Fruit fly (Drosophila melanogaster) whole organism, embryonic: ENCODE data around the gene BckdhA.
A peak's percentile ranks its signal among the peaks of the same experiment; 100 is the strongest.

Source experiments
- Adf1 ChIP-seq: fragments of 200-800 bp; sonication (Bioruptor generic); IDR thresholded peaks from 2 replicates; pipeline ENCODE4 v1.3.6; 2022; ENCODE audit warnings: missing biosample characterization, missing genetic modification characterization
- BtbVII ChIP-seq: fragments of 200-800 bp; sonication (Bioruptor generic); optimal IDR thresholded peaks from 3 replicates; lab custom pipeline; 2017; ENCODE audit warnings: missing biosample characterization, mild to moderate bottlenecking, missing genetic modification characterization
- CG10147 ChIP-seq: fragments of 200-800 bp; sonication (Bioruptor generic); optimal IDR thresholded peaks from 2 replicates; lab custom pipeline; 2019; ENCODE audit warnings: missing biosample characterization, mild to moderate bottlenecking, missing genetic modification characterization, moderate library complexity
- CG10267 ChIP-seq: fragments of 200-800 bp; sonication (Bioruptor generic); optimal IDR thresholded peaks from 2 replicates; lab custom pipeline; 2018; ENCODE audit warnings: missing biosample characterization, mild to moderate bottlenecking, missing genetic modification characterization, moderate library complexity
- CG10274 ChIP-seq: fragments of 200-800 bp; sonication (Bioruptor generic); optimal IDR thresholded peaks from 3 replicates; lab custom pipeline; 2017; ENCODE audit warnings: missing biosample characterization, mild to moderate bottlenecking, missing genetic modification characterization
- CG10543 ChIP-seq: fragments of 200-800 bp; sonication (Bioruptor generic); optimal IDR thresholded peaks from 3 replicates; lab custom pipeline; 2017; ENCODE audit warnings: missing biosample characterization, mild to moderate bottlenecking, missing genetic modification characterization, moderate library complexity
- CG11456 ChIP-seq: fragments of 200-800 bp; sonication (Bioruptor generic); IDR thresholded peaks from 3 replicates; pipeline ENCODE4 v1.3.6; 2022; ENCODE audit warnings: missing biosample characterization, missing genetic modification characterization
- CG12104 ChIP-seq: fragments of 200-800 bp; sonication (Bioruptor generic); optimal IDR thresholded peaks from 3 replicates; lab custom pipeline; 2016; ENCODE audit warnings: missing biosample characterization, missing genetic modification characterization
- CG12659 ChIP-seq: fragments of 200-800 bp; sonication (Bioruptor generic); optimal IDR thresholded peaks from 3 replicates; lab custom pipeline; 2017; ENCODE audit warnings: mild to moderate bottlenecking, missing biosample characterization, missing genetic modification reagents, missing genetic modification characterization
- CG15696 ChIP-seq: fragments of 200-800 bp; sonication (Bioruptor generic); optimal IDR thresholded peaks from 2 replicates; lab custom pipeline; 2019; ENCODE audit warnings: missing biosample characterization, mild to moderate bottlenecking, missing genetic modification characterization, moderate library complexity
- CG17328 ChIP-seq: fragments of 200-800 bp; sonication (Bioruptor generic); IDR thresholded peaks from 2 replicates; pipeline ENCODE4 v1.3.6; 2022; ENCODE audit warnings: missing biosample characterization, missing genetic modification characterization
- CG17612 ChIP-seq: fragments of 200-800 bp; sonication (Bioruptor generic); IDR thresholded peaks from 2 replicates; pipeline ENCODE4 v1.3.6; 2022; ENCODE audit warnings: missing biosample characterization, missing genetic modification characterization
- CG17829 ChIP-seq: fragments of 200-800 bp; optimal IDR thresholded peaks from 2 replicates; lab custom pipeline; 2019; ENCODE audit warnings: missing biosample characterization, mild to moderate bottlenecking, missing genetic modification characterization, moderate library complexity
- CG2712 ChIP-seq: fragments of 200-800 bp; optimal IDR thresholded peaks from 3 replicates; lab custom pipeline; 2019; ENCODE audit warnings: missing biosample characterization, mild to moderate bottlenecking, missing genetic modification characterization, moderate library complexity
- CG42726 ChIP-seq: fragments of 200-800 bp; sonication (Bioruptor generic); IDR thresholded peaks from 2 replicates; pipeline ENCODE4 v1.3.6; 2022; ENCODE audit warnings: missing biosample characterization, missing genetic modification characterization; ENCODE audit not compliant: partially characterized antibody
- CG4854 ChIP-seq: fragments of 200-800 bp; sonication (Bioruptor generic); optimal IDR thresholded peaks from 2 replicates; lab custom pipeline; 2016; ENCODE audit warnings: missing biosample characterization, missing genetic modification characterization, inconsistent platforms
- CG5180 ChIP-seq: fragments of 200-800 bp; sonication (Bioruptor generic); optimal IDR thresholded peaks from 3 replicates; lab custom pipeline; 2017; ENCODE audit warnings: missing biosample characterization, missing genetic modification characterization, mild to moderate bottlenecking, moderate library complexity, missing genetic modification reagents
- CG6175 ChIP-seq: fragments of 200-800 bp; sonication (Bioruptor generic); IDR thresholded peaks from 3 replicates; pipeline ENCODE4 v1.3.6; 2022; ENCODE audit warnings: missing biosample characterization, missing genetic modification characterization
- CG7372 ChIP-seq: fragments of 200-800 bp; sonication (Bioruptor generic); IDR thresholded peaks from 2 replicates; pipeline ENCODE4 v1.3.6; 2022; ENCODE audit warnings: missing biosample characterization, missing genetic modification characterization
- CG7786 ChIP-seq: fragments of 200-800 bp; sonication (Bioruptor generic); optimal IDR thresholded peaks from 2 replicates; lab custom pipeline; 2016; ENCODE audit warnings: missing biosample characterization, missing genetic modification characterization
- CHES-1-like ChIP-seq: fragments of 200-800 bp; sonication (Bioruptor generic); optimal IDR thresholded peaks from 2 replicates; lab custom pipeline; 2016; ENCODE audit warnings: missing biosample characterization, missing genetic modification characterization
- Dek ChIP-seq: fragments of 200-800 bp; sonication (Bioruptor generic); optimal IDR thresholded peaks from 3 replicates; lab custom pipeline; 2019; ENCODE audit warnings: missing biosample characterization, mild to moderate bottlenecking, missing genetic modification characterization, moderate library complexity
- Dip3 ChIP-seq: fragments of 200-800 bp; sonication (Bioruptor generic); optimal IDR thresholded peaks from 3 replicates; lab custom pipeline; 2016; ENCODE audit warnings: missing biosample characterization, missing genetic modification characterization
- ERR ChIP-seq: fragments of 200-800 bp; sonication (Bioruptor generic); optimal IDR thresholded peaks from 2 replicates; lab custom pipeline; 2016; ENCODE audit warnings: missing biosample characterization, missing genetic modification characterization
- Eip74EF ChIP-seq, 2 experiments: fragments of 200-800 bp in 1 of 2; fragments of >200 bp in 1 of 2; sonication (Bioruptor generic) in 1 of 2; optimal IDR thresholded peaks; 2 replicates each; lab custom pipeline; 2017 to 2019; ENCODE audit warnings: missing biosample characterization in 2 of 2, missing genetic modification characterization in 2 of 2, mild to moderate bottlenecking in 1 of 2, moderate library complexity in 1 of 2
- Hand ChIP-seq: fragments of 200-800 bp; sonication (Bioruptor generic); optimal IDR thresholded peaks from 2 replicates; lab custom pipeline; 2017; ENCODE audit warnings: mild to moderate bottlenecking, missing biosample characterization, missing genetic modification reagents, missing genetic modification characterization
- Hr3 ChIP-seq: fragments of 200-800 bp; sonication (Bioruptor generic); optimal IDR thresholded peaks from 3 replicates; lab custom pipeline; 2016; ENCODE audit warnings: missing biosample characterization, missing genetic modification characterization
- Hr78 ChIP-seq, 2 experiments: fragments of 200-800 bp in 1 of 2; fragments of >200 bp in 1 of 2; sonication (Bioruptor generic) in 1 of 2; optimal IDR thresholded peaks; 2 replicates each; lab custom pipeline; 2017 to 2019; ENCODE audit warnings: missing biosample characterization in 2 of 2, missing genetic modification characterization in 2 of 2, mild to moderate bottlenecking in 1 of 2, moderate library complexity in 1 of 2
- Med ChIP-seq: fragments of 200-800 bp; sonication (Bioruptor generic); peaks from one replicate; lab custom pipeline; 2016; ENCODE audit warnings: missing biosample characterization, missing genetic modification characterization, mild to moderate bottlenecking, inconsistent platforms, moderate library complexity
- Poxn ChIP-seq: fragments of 200-800 bp; sonication (Bioruptor generic); IDR thresholded peaks from 2 replicates; pipeline ENCODE4 v1.3.6; 2022; ENCODE audit warnings: missing biosample characterization, missing genetic modification characterization
- Ravus ChIP-seq: fragments of 200-800 bp; sonication (Bioruptor generic); IDR thresholded peaks from 2 replicates; pipeline ENCODE4 v1.3.6; 2022; ENCODE audit warnings: missing biosample characterization, missing genetic modification characterization
- YL-1 ChIP-seq: fragments of 200-800 bp; sonication (Bioruptor generic); optimal IDR thresholded peaks from 3 replicates; lab custom pipeline; 2017; ENCODE audit warnings: missing biosample characterization, mild to moderate bottlenecking, missing genetic modification characterization
- ac ChIP-seq: fragments of 200-800 bp; sonication (Bioruptor generic); optimal IDR thresholded peaks from 3 replicates; lab custom pipeline; 2017; ENCODE audit warnings: missing biosample characterization, mild to moderate bottlenecking, missing genetic modification characterization
- crc ChIP-seq: fragments of 200-800 bp; sonication (Bioruptor generic); optimal IDR thresholded peaks from 2 replicates; lab custom pipeline; 2016; ENCODE audit warnings: missing biosample characterization, missing genetic modification characterization
- crol ChIP-seq: fragments of 200-800 bp; sonication (Bioruptor generic); IDR thresholded peaks from 2 replicates; pipeline ENCODE4 v1.3.6; 2022; ENCODE audit warnings: missing biosample characterization, missing genetic modification characterization
- dm ChIP-seq: fragments of 200-800 bp; sonication (Bioruptor generic); optimal IDR thresholded peaks from 3 replicates; lab custom pipeline; 2016; ENCODE audit warnings: missing biosample characterization, missing genetic modification characterization
- ewg ChIP-seq: fragments of 200-800 bp; sonication (Bioruptor generic); optimal IDR thresholded peaks from 3 replicates; lab custom pipeline; 2017; ENCODE audit warnings: mild to moderate bottlenecking, missing biosample characterization, missing genetic modification reagents, missing genetic modification characterization
- fd64A ChIP-seq: fragments of 200-800 bp; sonication (Bioruptor generic); optimal IDR thresholded peaks from 3 replicates; lab custom pipeline; 2018; ENCODE audit warnings: missing biosample characterization, mild to moderate bottlenecking, missing genetic modification characterization
- ftz-f1 ChIP-seq: fragments of 200-800 bp; sonication (Bioruptor generic); optimal IDR thresholded peaks from 2 replicates; lab custom pipeline; 2016; ENCODE audit warnings: missing biosample characterization, missing genetic modification characterization
- fu2 ChIP-seq: fragments of 200-800 bp; sonication (Bioruptor generic); optimal IDR thresholded peaks from 2 replicates; lab custom pipeline; 2016; ENCODE audit warnings: missing biosample characterization, missing genetic modification characterization
- gro ChIP-seq: fragments of 200-800 bp; sonication (Bioruptor generic); optimal IDR thresholded peaks from 2 replicates; lab custom pipeline; 2016; ENCODE audit warnings: missing biosample characterization, missing genetic modification characterization
- gsb-n ChIP-seq: fragments of 200-800 bp; sonication (Bioruptor generic); optimal IDR thresholded peaks from 3 replicates; lab custom pipeline; 2018; ENCODE audit warnings: missing biosample characterization, mild to moderate bottlenecking, missing genetic modification characterization
- her ChIP-seq: fragments of 200-800 bp; sonication (Bioruptor generic); optimal IDR thresholded peaks from 2 replicates; lab custom pipeline; 2016; ENCODE audit warnings: missing biosample characterization, missing genetic modification characterization
- mld ChIP-seq: fragments of 200-800 bp; sonication (Bioruptor generic); IDR thresholded peaks from 3 replicates; pipeline ENCODE4 v1.3.6; 2022; ENCODE audit warnings: missing biosample characterization, missing genetic modification characterization; ENCODE audit not compliant: partially characterized antibody
- nau ChIP-seq: fragments of 200-800 bp; sonication (Bioruptor generic); optimal IDR thresholded peaks from 3 replicates; lab custom pipeline; 2017; ENCODE audit warnings: missing biosample characterization, mild to moderate bottlenecking, missing genetic modification characterization, missing genetic modification reagents
- pfk ChIP-seq: fragments of 200-800 bp; sonication (Bioruptor generic); optimal IDR thresholded peaks from 2 replicates; lab custom pipeline; 2018; ENCODE audit warnings: missing biosample characterization, mild to moderate bottlenecking, missing genetic modification characterization, moderate library complexity
- so ChIP-seq: fragments of 200-800 bp; sonication (Bioruptor generic); IDR thresholded peaks from 3 replicates; pipeline ENCODE4 v1.3.6; 2022; ENCODE audit warnings: missing biosample characterization, missing genetic modification characterization
- stc ChIP-seq: fragments of 200-800 bp; sonication (Bioruptor generic); IDR thresholded peaks from 2 replicates; pipeline ENCODE4 v1.3.6; 2022; ENCODE audit warnings: missing biosample characterization, missing genetic modification characterization
- zf30C ChIP-seq: fragments of 200-800 bp; sonication (Bioruptor generic); optimal IDR thresholded peaks from 3 replicates; lab custom pipeline; 2018; ENCODE audit warnings: missing biosample characterization, mild to moderate bottlenecking, missing genetic modification characterization

BckdhA gene

dm6 chr3R:9551659-9552435 is 3.7 kb upstream of the BckdhA start, which contains the start of the genes mura and RnpS1 (continued):
- no peak for TF ChIP-seq CG11456 (GFP tag; lab: Robert Waterston, UW)
- TF ChIP-seq CG15696 (tag; lab: Kevin White, UChicago), result peak; percentile 1
- peak; percentile 59 for TF ChIP-seq CG10267 (tag; lab: Kevin White, UChicago)
- TF ChIP-seq Hr78 (GFP tag; optimal IDR thresholded peaks at IDR 0.05; lab: Kevin White, UChicago), result peak in 1 of 2 experiments; percentile 95
- TF ChIP-seq CG5180 (GFP tag; lab: Kevin White, UChicago), result no peak
- TF ChIP-seq ewg (GFP tag; lab: Kevin White, UChicago), result peak; percentile 56
- TF ChIP-seq Med, result peak; percentile 52
- TF ChIP-seq CG6175 (GFP tag; lab: Robert Waterston, UW), result no peak
- TF ChIP-seq ERR (GFP tag; lab: Kevin White, UChicago), result no peak
- no peak for TF ChIP-seq ac (GFP tag; lab: Kevin White, UChicago)
- TF ChIP-seq pfk (GFP tag; lab: Kevin White, UChicago), result no peak
- TF ChIP-seq so (GFP tag; lab: Robert Waterston, UW), result no peak
- peak; percentile 30 for TF ChIP-seq YL-1
- TF ChIP-seq dm, result no peak
- TF ChIP-seq Eip74EF (GFP tag; optimal IDR thresholded peaks at IDR 0.05; lab: Kevin White, UChicago), result no peak
- TF ChIP-seq Poxn (GFP tag; lab: Robert Waterston, UW), result no peak
- no peak for TF ChIP-seq zf30C (GFP tag; lab: Kevin White, UChicago)
- TF ChIP-seq CG17612 (GFP tag; lab: Robert Waterston, UW), result no peak
- no peak for TF ChIP-seq Hand (GFP tag; lab: Kevin White, UChicago)
- no peak for TF ChIP-seq Hr3 (GFP tag; lab: Kevin White, UChicago)
- TF ChIP-seq CG2712 (tag; lab: Kevin White, UChicago), result peak; percentile 38
- TF ChIP-seq ftz-f1 (GFP tag; lab: Kevin White, UChicago), result peak; percentile 90
- no peak for TF ChIP-seq Adf1
- no peak for TF ChIP-seq CG12104 (GFP tag; lab: Kevin White, UChicago)
- TF ChIP-seq gro (GFP tag; lab: Kevin White, UChicago), result no peak
- peak; percentile 24 for TF ChIP-seq her
- TF ChIP-seq gsb-n (tag; lab: Kevin White, UChicago), result peak; percentile 42
- TF ChIP-seq Dek (tag; lab: Kevin White, UChicago), result no peak
- no peak for TF ChIP-seq CG17328
- TF ChIP-seq CG10543 (GFP tag; lab: Kevin White, UChicago), result peak; percentile 55
- no peak for TF ChIP-seq CG4854 (GFP tag; lab: Kevin White, UChicago)
- TF ChIP-seq mld, result no peak
- TF ChIP-seq Dip3 (GFP tag; lab: Kevin White, UChicago), result no peak
- no peak for TF ChIP-seq stc
- TF ChIP-seq BtbVII (GFP tag; lab: Kevin White, UChicago), result no peak
- TF ChIP-seq nau (GFP tag; lab: Kevin White, UChicago), result no peak
- TF ChIP-seq fu2 (GFP tag; lab: Kevin White, UChicago), result no peak
- TF ChIP-seq crc (GFP tag; lab: Kevin White, UChicago), result no peak
- TF ChIP-seq CG10274 (GFP tag; lab: Kevin White, UChicago), result no peak
- TF ChIP-seq CG12659, result peak; percentile 43
- TF ChIP-seq CG10147 (GFP tag; lab: Kevin White, UChicago), result no peak
- TF ChIP-seq CG7372 (GFP tag; lab: Robert Waterston, UW), result no peak
- no peak for TF ChIP-seq CG7786 (GFP tag; lab: Kevin White, UChicago)
- TF ChIP-seq CHES-1-like, result no peak
- TF ChIP-seq Ravus, result no peak
- TF ChIP-seq fd64A, result no peak
- no peak for TF ChIP-seq crol (GFP tag; lab: Robert Waterston, UW)
- no peak for TF ChIP-seq CG42726
- TF ChIP-seq CG17829 (tag; lab: Kevin White, UChicago), result peak; percentile 11
